In genomic region chrIII:7534648-7535047, ce11 we compare ENCODE assay signal across 6 worm cellular contexts.
A peak's percentile ranks its signal among the peaks of the same experiment; 100 is the strongest.
TF ChIP-seq lines count a peak whose summit lies in the region.

No protein-coding gene starts in this region.

TF ChIP-seq in whole organism, L1 larva, 84 proteins besides CTCF, POLR2A, EP300 and RAD21 (continues in another document):
- TF ChIP-seq lin-15B (tag; optimal IDR thresholded peaks at IDR 0.05; lab: Kevin White, UChicago), result no peak
- no peak for TF ChIP-seq dpl-1 (GFP tag; optimal IDR thresholded peaks at IDR 0.05; lab: Kevin White, UChicago)
- no peak for TF ChIP-seq sup-37 (GFP tag; optimal IDR thresholded peaks at IDR 0.05; lab: Kevin White, UChicago)
- TF ChIP-seq nhr-237 (tag; optimal IDR thresholded peaks at IDR 0.05; lab: Kevin White, UChicago), result no peak
- no peak for TF ChIP-seq ceh-63 (GFP tag; optimal IDR thresholded peaks at IDR 0.05; lab: Kevin White, UChicago)
- peak; percentile 89 for TF ChIP-seq nhr-85 (tag; lab: Kevin White, UChicago)
- TF ChIP-seq mef-2 (tag; optimal IDR thresholded peaks at IDR 0.05; lab: Kevin White, UChicago), result no peak
- no peak for TF ChIP-seq hpl-2 (GFP tag; optimal IDR thresholded peaks at IDR 0.05; lab: Kevin White, UChicago)
- no peak for TF ChIP-seq unc-130 (tag; optimal IDR thresholded peaks at IDR 0.05; lab: Kevin White, UChicago)
- no peak for TF ChIP-seq pax-3 (tag; optimal IDR thresholded peaks at IDR 0.05; lab: Kevin White, UChicago)
- TF ChIP-seq snu-23 (GFP tag; optimal IDR thresholded peaks at IDR 0.05; lab: Kevin White, UChicago), result peak; percentile 44
- no peak for TF ChIP-seq lin-39 (tag; optimal IDR thresholded peaks at IDR 0.05; lab: Kevin White, UChicago)
- TF ChIP-seq nhr-11 (tag; optimal IDR thresholded peaks at IDR 0.05; lab: Kevin White, UChicago), result no peak
- peak; percentile 85 for TF ChIP-seq lin-14 (GFP tag; optimal IDR thresholded peaks at IDR 0.05; lab: Kevin White, UChicago)
- no peak for TF ChIP-seq egl-27 (tag; optimal IDR thresholded peaks at IDR 0.05; lab: Kevin White, UChicago)
- no peak for TF ChIP-seq ces-1 (GFP tag; optimal IDR thresholded peaks at IDR 0.05; lab: Kevin White, UChicago)

TF ChIP-seq in whole organism, L2 larva, 48 proteins besides CTCF, POLR2A, EP300 and RAD21 (continues in another document):
- TF ChIP-seq crh-2 (tag; optimal IDR thresholded peaks at IDR 0.05; lab: Kevin White, UChicago) (peak; percentile 33), egl-27 (tag; optimal IDR thresholded peaks at IDR 0.05; lab: Kevin White, UChicago) (no peak), blmp-1 (tag; optimal IDR thresholded peaks at IDR 0.05; lab: Kevin White, UChicago; ENCODE audit: insufficient read depth) (peak; percentile 81), ZK546.5 (tag; optimal IDR thresholded peaks at IDR 0.05; lab: Kevin White, UChicago) (no peak), ceh-16 (tag; optimal IDR thresholded peaks at IDR 0.05; lab: Kevin White, UChicago) (peak; percentile 34), fos-1 (tag; optimal IDR thresholded peaks at IDR 0.05; lab: Kevin White, UChicago) (no peak), nhr-25 (tag; optimal IDR thresholded peaks at IDR 0.05; lab: Kevin White, UChicago) (peak; percentile 25), lin-11 (tag; optimal IDR thresholded peaks at IDR 0.05; lab: Kevin White, UChicago) (no peak), mab-5 (tag; optimal IDR thresholded peaks at IDR 0.05; lab: Kevin White, UChicago) (peak; percentile 95), nhr-10 (tag; optimal IDR thresholded peaks at IDR 0.05; lab: Kevin White, UChicago) (no peak), ama-1 (optimal IDR thresholded peaks at IDR 0.05; lab: Kevin White, UChicago) (no peak), nhr-129 (tag; optimal IDR thresholded peaks at IDR 0.05; lab: Kevin White, UChicago) (peak; percentile 59), unc-62 (GFP tag; optimal IDR thresholded peaks at IDR 0.05; lab: Kevin White, UChicago) (peak; percentile 64), C34F6.9 (tag; optimal IDR thresholded peaks at IDR 0.05; lab: Kevin White, UChicago) (peak; percentile 22), lsy-2 (tag; optimal IDR thresholded peaks at IDR 0.05; lab: Kevin White, UChicago) (peak; percentile 46 to 82), sma-3 (GFP tag; optimal IDR thresholded peaks at IDR 0.05; lab: Kevin White, UChicago) (no peak)

TF ChIP-seq in whole organism, L3 larva, 47 proteins besides CTCF, POLR2A, EP300 and RAD21:
- peak; percentile 99 for TF ChIP-seq nfya-1 (tag; optimal IDR thresholded peaks at IDR 0.05; lab: Kevin White, UChicago; ENCODE audit: insufficient read depth)
- peak; percentile 51 for TF ChIP-seq elt-1 (tag; optimal IDR thresholded peaks at IDR 0.05; lab: Kevin White, UChicago)
- peak; percentile 47 for TF ChIP-seq nhr-25 (tag; optimal IDR thresholded peaks at IDR 0.05; lab: Kevin White, UChicago)
- TF ChIP-seq ceh-82 (tag; optimal IDR thresholded peaks at IDR 0.05; lab: Kevin White, UChicago), result no peak
- TF ChIP-seq unc-62 (GFP tag; optimal IDR thresholded peaks at IDR 0.05; lab: Kevin White, UChicago), result peak; percentile 80
- peak; percentile 34 for TF ChIP-seq ceh-28 (tag; optimal IDR thresholded peaks at IDR 0.05; lab: Kevin White, UChicago)
- TF ChIP-seq fos-1 (tag; optimal IDR thresholded peaks at IDR 0.05; lab: Kevin White, UChicago), result no peak
- TF ChIP-seq lsy-12 (tag; optimal IDR thresholded peaks at IDR 0.05; lab: Kevin White, UChicago), result peak; percentile 1

TF ChIP-seq in whole organism, L4 larva, 104 proteins besides CTCF, POLR2A, EP300 and RAD21:
- TF ChIP-seq daf-16 (GFP tag; optimal IDR thresholded peaks at IDR 0.05; lab: Kevin White, UChicago) (no peak), daf-16 (tag; optimal IDR thresholded peaks at IDR 0.05; lab: Kevin White, UChicago) (no peak), lsy-2 (tag; optimal IDR thresholded peaks at IDR 0.05; lab: Kevin White, UChicago) (peak in 1 of 2 experiments; percentile 76), cey-2 (tag; optimal IDR thresholded peaks at IDR 0.05; lab: Kevin White, UChicago; ENCODE audit: borderline replicate concordance, insufficient read depth) (no peak), unc-62 (GFP tag; optimal IDR thresholded peaks at IDR 0.05 in 1 of 2; lab: Kevin White, UChicago) (peak in 1 of 2 experiments; percentile 100), unc-62 (tag; optimal IDR thresholded peaks at IDR 0.05; lab: Kevin White, UChicago) (no peak), tra-1 (GFP tag; IDR thresholded peaks at IDR 0.05; lab: Robert Waterston, UW) (peak; percentile 60; the same call in 1 of the 2 replicates), aha-1 (tag; lab: Kevin White, UChicago) (peak; percentile 30), nhr-48 (tag; optimal IDR thresholded peaks at IDR 0.05; lab: Kevin White, UChicago) (no peak), mep-1 (tag; optimal IDR thresholded peaks at IDR 0.05; lab: Kevin White, UChicago) (peak; percentile 10), snpc-1.2 (GFP tag; IDR thresholded peaks at IDR 0.05; lab: Robert Waterston, UW) (no peak), ceh-20 (GFP tag; IDR thresholded peaks at IDR 0.05; lab: Robert Waterston, UW) (peak; percentile 51; the same call in 1 of the 2 replicates), duxl-1 (tag; optimal IDR thresholded peaks at IDR 0.05; lab: Kevin White, UChicago; ENCODE audit: poor library complexity) (peak; percentile 56), daf-12 (tag; optimal IDR thresholded peaks at IDR 0.05; lab: Kevin White, UChicago) (no peak), mxl-3 (GFP tag; optimal IDR thresholded peaks at IDR 0.05; lab: Kevin White, UChicago) (peak; percentile 11)

TF ChIP-seq in whole organism, late embryonic, 69 proteins besides CTCF, POLR2A, EP300 and RAD21 (continues in another document):
- TF ChIP-seq C38D4.7 (GFP tag; optimal IDR thresholded peaks at IDR 0.05; lab: Kevin White, UChicago) (no peak), ceh-6 (GFP tag; optimal IDR thresholded peaks at IDR 0.05; lab: Kevin White, UChicago) (no peak), lim-6 (tag; optimal IDR thresholded peaks at IDR 0.05; lab: Kevin White, UChicago) (no peak), unc-42 (tag; optimal IDR thresholded peaks at IDR 0.05; lab: Kevin White, UChicago) (no peak), ceh-2 (tag; optimal IDR thresholded peaks at IDR 0.05; lab: Kevin White, UChicago) (no peak), hlh-15 (tag; optimal IDR thresholded peaks at IDR 0.05; lab: Kevin White, UChicago) (no peak), hlh-13 (GFP tag; optimal IDR thresholded peaks at IDR 0.05; lab: Kevin White, UChicago) (no peak), ceh-30 (tag; optimal IDR thresholded peaks at IDR 0.05; lab: Kevin White, UChicago) (no peak), T23F11.4 (GFP tag; optimal IDR thresholded peaks at IDR 0.05; lab: Kevin White, UChicago) (no peak), ttx-3 (tag; optimal IDR thresholded peaks at IDR 0.05; lab: Kevin White, UChicago) (no peak), ceh-45 (GFP tag; IDR thresholded peaks at IDR 0.05; lab: Robert Waterston, UW) (no peak), unc-3 (GFP tag; conservative IDR thresholded peaks at IDR 0.05; lab: Robert Waterston, UW) (no peak), unc-3 (tag; optimal IDR thresholded peaks at IDR 0.05; lab: Kevin White, UChicago) (no peak), nhr-232 (tag; optimal IDR thresholded peaks at IDR 0.05; lab: Kevin White, UChicago) (no peak), ceh-34 (tag; optimal IDR thresholded peaks at IDR 0.05; lab: Kevin White, UChicago) (no peak), nfya-1 (tag; optimal IDR thresholded peaks at IDR 0.05; lab: Kevin White, UChicago) (peak; percentile 95), ama-1 (optimal IDR thresholded peaks at IDR 0.05; lab: Kevin White, UChicago) (no peak), che-1 (tag; optimal IDR thresholded peaks at IDR 0.05; lab: Kevin White, UChicago) (no peak), hlh-6 (tag; optimal IDR thresholded peaks at IDR 0.05; lab: Kevin White, UChicago) (no peak), tbx-2 (tag; optimal IDR thresholded peaks at IDR 0.05; lab: Kevin White, UChicago) (no peak), F13H6.1 (tag; optimal IDR thresholded peaks at IDR 0.05; lab: Kevin White, UChicago) (no peak), hlh-8 (tag; optimal IDR thresholded peaks at IDR 0.05; lab: Kevin White, UChicago) (no peak), ref-2 (tag; optimal IDR thresholded peaks at IDR 0.05; lab: Kevin White, UChicago) (peak; percentile 44), hlh-30 (tag; optimal IDR thresholded peaks at IDR 0.05; lab: Kevin White, UChicago; ENCODE audit: insufficient read depth) (no peak)

TF ChIP-seq in whole organism, mixed stage, embryonic, 35 proteins besides CTCF, POLR2A, EP300 and RAD21:
- TF ChIP-seq blmp-1 (tag; optimal IDR thresholded peaks at IDR 0.05; lab: Kevin White, UChicago) (no peak), unc-120 (tag; optimal IDR thresholded peaks at IDR 0.05; lab: Kevin White, UChicago; ENCODE audit: poor library complexity, severe bottlenecking) (peak; percentile 45), mls-2 (tag; optimal IDR thresholded peaks at IDR 0.05; lab: Kevin White, UChicago) (no peak), unc-62 (GFP tag; optimal IDR thresholded peaks at IDR 0.05; lab: Kevin White, UChicago) (peak; percentile 82), hlh-1 (tag; optimal IDR thresholded peaks at IDR 0.05; lab: Kevin White, UChicago) (peak; percentile 45), lsy-2 (tag; optimal IDR thresholded peaks at IDR 0.05; lab: Kevin White, UChicago) (peak; percentile 29)
TF ChIP-seq in whole organism, mixed stage, embryonic: peak in this region for 4.

Comparison
In these comparisons a context has a peak if more than half of its experiments do, and no peak if none do; other contexts are left out.
1. Of the 29 proteins assayed by ChIP-seq in both whole organism, L4 larva and whole organism, L1 larva: peak only in whole organism, L4 larva: aha-1; only in whole organism, L1 larva: none; in both: mep-1; in neither: 24; mixed calls (peak in some experiments, not most) for 3.